Fruit fly (Drosophila melanogaster) whole organism, embryonic: ENCODE data around the gene pck.

ENCODE experiments used
- ATbp ChIP-seq: fragments of 200-800 bp; sonication (Bioruptor generic); optimal IDR thresholded peaks from 2 replicates; lab custom pipeline; 2017; ENCODE audit warnings: missing biosample characterization, mild to moderate bottlenecking, missing genetic modification characterization, missing genetic modification reagents
- Abd-B ChIP-seq: fragments of 200-800 bp; sonication (Bioruptor generic); optimal IDR thresholded peaks from 2 replicates; lab custom pipeline; 2018; ENCODE audit warnings: missing biosample characterization, mild to moderate bottlenecking, missing genetic modification characterization, moderate library complexity
- CG11456 ChIP-seq: fragments of 200-800 bp; sonication (Bioruptor generic); IDR thresholded peaks from 3 replicates; pipeline ENCODE4 v1.3.6; 2022; ENCODE audit warnings: missing biosample characterization, missing genetic modification characterization
- CG11723 ChIP-seq: fragments of 200-800 bp; sonication (Bioruptor generic); optimal IDR thresholded peaks from 2 replicates; lab custom pipeline; 2017; ENCODE audit warnings: missing biosample characterization, mild to moderate bottlenecking, missing genetic modification characterization
- CG1233 ChIP-seq: fragments of 200-800 bp; sonication (Bioruptor generic); optimal IDR thresholded peaks from 4 replicates; lab custom pipeline; 2018; ENCODE audit warnings: missing biosample characterization, mild to moderate bottlenecking, missing genetic modification characterization
- CG13123 ChIP-seq: fragments of 200-800 bp; sonication (Bioruptor generic); optimal IDR thresholded peaks from 2 replicates; lab custom pipeline; 2016; ENCODE audit warnings: missing biosample characterization, missing genetic modification characterization
- CG1602 ChIP-seq: fragments of 200-800 bp; sonication (Bioruptor generic); optimal IDR thresholded peaks from 3 replicates; lab custom pipeline; 2016; ENCODE audit warnings: missing biosample characterization, missing genetic modification characterization
- CG2889 ChIP-seq: fragments of 200-800 bp; sonication (Bioruptor generic); IDR thresholded peaks from 3 replicates; pipeline ENCODE4 v1.3.6; 2022; ENCODE audit warnings: missing biosample characterization, missing genetic modification characterization
- CG32767 ChIP-seq: fragments of 200-800 bp; sonication (Bioruptor generic); IDR thresholded peaks from 2 replicates; pipeline ENCODE4 v1.3.6; 2022; ENCODE audit warnings: missing biosample characterization, missing genetic modification characterization
- CG3847 ChIP-seq: fragments of 200-800 bp; sonication (Bioruptor generic); IDR thresholded peaks from 2 replicates; pipeline ENCODE4 v1.3.6; 2022; ENCODE audit warnings: missing biosample characterization, missing genetic modification characterization
- CG4282 ChIP-seq: fragments of 200-800 bp; sonication (Bioruptor generic); optimal IDR thresholded peaks from 2 replicates; lab custom pipeline; 2016; ENCODE audit warnings: missing biosample characterization, missing genetic modification characterization
- CG4404 ChIP-seq: fragments of 200-800 bp; sonication (Bioruptor generic); IDR thresholded peaks from 2 replicates; pipeline ENCODE4 v1.3.6; 2022; ENCODE audit warnings: missing biosample characterization, missing genetic modification characterization
- CG5953 ChIP-seq: fragments of 200-800 bp; sonication (Bioruptor generic); IDR thresholded peaks from 2 replicates; pipeline ENCODE4 v1.3.6; 2022; ENCODE audit warnings: missing biosample characterization, missing genetic modification characterization
- CG7357 ChIP-seq: fragments of 200-800 bp; sonication (Bioruptor generic); IDR thresholded peaks from 3 replicates; pipeline ENCODE4 v1.3.6; 2022; ENCODE audit warnings: missing biosample characterization, missing genetic modification characterization
- CG8478 ChIP-seq: fragments of >200 bp; optimal IDR thresholded peaks from 2 replicates; lab custom pipeline; 2018
- CG9437 ChIP-seq: fragments of 200-800 bp; sonication (Bioruptor generic); optimal IDR thresholded peaks from 2 replicates; lab custom pipeline; 2018; ENCODE audit warnings: missing biosample characterization, mild to moderate bottlenecking, missing genetic modification characterization
- CG9797 ChIP-seq: fragments of 200-800 bp; sonication (Bioruptor generic); optimal IDR thresholded peaks from 3 replicates; lab custom pipeline; 2018; ENCODE audit warnings: missing biosample characterization, mild to moderate bottlenecking, missing genetic modification characterization
- CG9817 ChIP-seq: fragments of 200-800 bp; sonication (Bioruptor generic); optimal IDR thresholded peaks from 2 replicates; lab custom pipeline; 2018; ENCODE audit warnings: missing biosample characterization, mild to moderate bottlenecking, missing genetic modification characterization, moderate library complexity
- Camta ChIP-seq: fragments of 200-800 bp; sonication (Bioruptor generic); optimal IDR thresholded peaks from 2 replicates; lab custom pipeline; 2016; ENCODE audit warnings: missing biosample characterization, missing genetic modification characterization
- Dip2 ChIP-seq: fragments of 200-800 bp; sonication (Bioruptor generic); IDR thresholded peaks from 2 replicates; pipeline ENCODE4 v1.3.6; 2022; ENCODE audit warnings: missing biosample characterization, missing genetic modification characterization
- Doc3 ChIP-seq: fragments of 200-800 bp; sonication (Bioruptor generic); IDR thresholded peaks from 3 replicates; pipeline ENCODE4 v1.3.6; 2022; ENCODE audit warnings: missing biosample characterization, missing genetic modification characterization; ENCODE audit not compliant: partially characterized antibody
- Drgx ChIP-seq: fragments of 200-800 bp; sonication (Bioruptor generic); IDR thresholded peaks from 2 replicates; pipeline ENCODE4 v1.3.6; 2022; ENCODE audit warnings: missing biosample characterization, missing genetic modification characterization
- Elba2 ChIP-seq: fragments of 200-800 bp; sonication (Bioruptor generic); optimal IDR thresholded peaks from 3 replicates; lab custom pipeline; 2016; ENCODE audit warnings: missing biosample characterization, missing genetic modification characterization
- HLH4C ChIP-seq: fragments of 200-800 bp; sonication (Bioruptor generic); IDR thresholded peaks from 3 replicates; pipeline ENCODE4 v1.3.6; 2022; ENCODE audit warnings: missing biosample characterization, missing genetic modification characterization; ENCODE audit not compliant: partially characterized antibody
- Hey ChIP-seq: fragments of 200-800 bp; sonication (Bioruptor generic); optimal IDR thresholded peaks from 3 replicates; lab custom pipeline; 2018; ENCODE audit warnings: missing biosample characterization, mild to moderate bottlenecking, missing genetic modification characterization
- Hr39 ChIP-seq: fragments of >200 bp; optimal IDR thresholded peaks from 2 replicates; lab custom pipeline; 2017
- Hr51 ChIP-seq, 2 experiments: fragments of 200-800 bp; sonication (Bioruptor generic); optimal IDR thresholded peaks; 2 replicates in 1 of 2; 3 replicates in 1 of 2; lab custom pipeline; 2016 to 2018; ENCODE audit warnings: missing biosample characterization in 2 of 2, missing genetic modification characterization in 2 of 2, mild to moderate bottlenecking in 1 of 2, moderate library complexity in 1 of 2
- MTF-1 ChIP-seq: fragments of 200-800 bp; sonication (Bioruptor generic); optimal IDR thresholded peaks from 2 replicates; lab custom pipeline; 2018; ENCODE audit warnings: missing biosample characterization, mild to moderate bottlenecking, missing genetic modification characterization, borderline replicate concordance
- Myb ChIP-seq: fragments of 200-800 bp; sonication (Bioruptor generic); optimal IDR thresholded peaks from 2 replicates; lab custom pipeline; 2016; ENCODE audit warnings: missing biosample characterization, missing genetic modification characterization
- Scr ChIP-seq: fragments of 200-800 bp; sonication (Bioruptor generic); IDR thresholded peaks from 2 replicates; pipeline ENCODE4 v1.3.6; 2022; ENCODE audit warnings: missing biosample characterization, missing genetic modification characterization; ENCODE audit not compliant: partially characterized antibody
- Sry-β ChIP-seq: fragments of 200-800 bp; sonication (Bioruptor generic); optimal IDR thresholded peaks from 2 replicates; lab custom pipeline; 2018; ENCODE audit warnings: missing biosample characterization, mild to moderate bottlenecking, missing genetic modification characterization, moderate library complexity
- Usf ChIP-seq: fragments of 200-800 bp; sonication (Bioruptor generic); optimal IDR thresholded peaks from 2 replicates; lab custom pipeline; 2017; ENCODE audit warnings: missing genotype, missing biosample characterization, missing genetic modification characterization
- YL-1 ChIP-seq: fragments of 200-800 bp; sonication (Bioruptor generic); optimal IDR thresholded peaks from 3 replicates; lab custom pipeline; 2017; ENCODE audit warnings: missing biosample characterization, mild to moderate bottlenecking, missing genetic modification characterization
- abd-A ChIP-seq: fragments of 200-800 bp; sonication (Bioruptor generic); optimal IDR thresholded peaks from 3 replicates; lab custom pipeline; 2019; ENCODE audit warnings: missing biosample characterization, mild to moderate bottlenecking, missing genetic modification characterization, moderate library complexity
- ac ChIP-seq: fragments of 200-800 bp; sonication (Bioruptor generic); optimal IDR thresholded peaks from 3 replicates; lab custom pipeline; 2017; ENCODE audit warnings: missing biosample characterization, mild to moderate bottlenecking, missing genetic modification characterization
- az2 ChIP-seq: fragments of 200-800 bp; sonication (Bioruptor generic); optimal IDR thresholded peaks from 3 replicates; lab custom pipeline; 2016; ENCODE audit warnings: missing biosample characterization, missing genetic modification characterization
- chn ChIP-seq: fragments of 200-800 bp; sonication (Bioruptor generic); optimal IDR thresholded peaks from 2 replicates; lab custom pipeline; 2016; ENCODE audit warnings: missing biosample characterization, missing genetic modification characterization
- croc ChIP-seq: fragments of 200-800 bp; sonication (Bioruptor generic); conservative IDR thresholded peaks from 3 replicates; pipeline ENCODE4 v1.3.6; 2022; ENCODE audit warnings: missing biosample characterization, missing genetic modification characterization
- ems ChIP-seq: fragments of 200-800 bp; sonication (Bioruptor generic); optimal IDR thresholded peaks from 3 replicates; lab custom pipeline; 2016; ENCODE audit warnings: missing biosample characterization, missing genetic modification characterization
- eve ChIP-seq, 2 experiments: fragments of >200 bp; optimal IDR thresholded peaks; 2 replicates each; lab custom pipeline; 2017; ENCODE audit warnings: missing biosample characterization in 2 of 2, missing genetic modification characterization in 2 of 2
- lov ChIP-seq, 2 experiments: fragments of 200-800 bp in 1 of 2; fragments of >200 bp in 1 of 2; sonication (Bioruptor generic) in 1 of 2; IDR thresholded peaks in 1 of 2; optimal IDR thresholded peaks in 1 of 2; 2 replicates in 1 of 2; 3 replicates in 1 of 2; pipeline versions ENCODE4 v1.3.6 to Lab custom; 2017 to 2022; ENCODE audit warnings: missing biosample characterization in 1 of 2, missing genetic modification characterization in 1 of 2
- nom ChIP-seq: fragments of 200-800 bp; sonication (Bioruptor generic); optimal IDR thresholded peaks from 2 replicates; lab custom pipeline; 2017; ENCODE audit warnings: missing biosample characterization, missing genetic modification characterization, mild to moderate bottlenecking, moderate library complexity, missing genetic modification reagents
- otp ChIP-seq: fragments of 200-800 bp; sonication (Bioruptor generic); IDR thresholded peaks from 3 replicates; pipeline ENCODE4, ENCODE4 v1.3.6; 2022; ENCODE audit warnings: missing biosample characterization, missing genetic modification characterization
- p53 ChIP-seq: fragments of 200-800 bp; sonication (Bioruptor generic); optimal IDR thresholded peaks from 2 replicates; lab custom pipeline; 2016; ENCODE audit warnings: missing biosample characterization, missing genetic modification characterization
- pros ChIP-seq: fragments of 200-800 bp; sonication (Bioruptor generic); optimal IDR thresholded peaks from 3 replicates; lab custom pipeline; 2019; ENCODE audit warnings: missing biosample characterization, mild to moderate bottlenecking, missing genetic modification characterization, moderate library complexity
- sob ChIP-seq: fragments of 200-800 bp; sonication (Bioruptor generic); IDR thresholded peaks from 2 replicates; pipeline ENCODE4 v1.3.6; 2022; ENCODE audit warnings: missing biosample characterization, missing genetic modification characterization
- stc ChIP-seq: fragments of 200-800 bp; sonication (Bioruptor generic); IDR thresholded peaks from 2 replicates; pipeline ENCODE4 v1.3.6; 2022; ENCODE audit warnings: missing biosample characterization, missing genetic modification characterization
- unpg ChIP-seq: fragments of 200-800 bp; sonication (Bioruptor generic); optimal IDR thresholded peaks from 3 replicates; lab custom pipeline; 2018; ENCODE audit warnings: missing biosample characterization, mild to moderate bottlenecking, missing genetic modification characterization, moderate library complexity
- usp ChIP-seq: fragments of >200 bp; optimal IDR thresholded peaks from 2 replicates; lab custom pipeline; 2017; ENCODE audit warnings: missing biosample characterization, missing genetic modification characterization
- wor ChIP-seq: fragments of 200-800 bp; sonication (Bioruptor generic); IDR thresholded peaks from 2 replicates; pipeline ENCODE4 v1.3.6; 2022; ENCODE audit warnings: missing biosample characterization, missing genetic modification characterization

The pck gene

DNA sequence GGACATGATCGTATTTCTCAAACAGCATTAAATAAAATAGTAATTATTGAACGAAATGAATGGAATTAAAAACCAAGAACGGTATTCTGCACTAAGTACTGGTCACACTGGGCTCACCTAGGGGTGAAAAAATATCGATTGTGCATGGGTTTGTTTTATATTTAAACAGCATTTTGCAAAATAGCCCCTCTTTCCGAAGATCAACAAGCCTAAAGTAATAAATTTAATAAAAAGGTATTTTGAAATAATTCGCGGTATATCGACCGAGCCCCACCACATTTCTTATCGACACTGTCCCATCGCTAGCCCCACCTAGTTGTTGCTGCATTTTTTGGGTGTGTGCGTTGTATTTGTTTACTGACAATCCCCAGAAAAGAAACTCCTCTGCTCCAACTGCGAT is at the start of gene pck:
Gene pck, plus strand, starts transcription at position 105 of the 400 bp plus-strand sequence.
- TF ChIP-seq Abd-B (GFP tag; lab: Kevin White, UChicago) = peak; percentile 38
- peak; percentile 34 for TF ChIP-seq Myb (GFP tag; lab: Kevin White, UChicago)
- TF ChIP-seq CG9817 (tag; lab: Kevin White, UChicago) = peak; percentile 36
- peak; percentile 37 for TF ChIP-seq ATbp (GFP tag; lab: Kevin White, UChicago)
- peak; percentile 54; the same call in 1 of the 2 replicates for TF ChIP-seq CG5953 (GFP tag; lab: Robert Waterston, UW)
- TF ChIP-seq stc (GFP tag; lab: Robert Waterston, UW) = peak; percentile 70; the same call in 1 of the 2 replicates
- no peak for TF ChIP-seq lov (optimal IDR thresholded peaks at IDR 0.05; lab: Kevin White, UChicago)
- TF ChIP-seq lov (GFP tag; IDR thresholded peaks at IDR 0.05; lab: Robert Waterston, UW) = peak; percentile 75; the same call in 1 of the 3 replicates
- peak; percentile 71 for TF ChIP-seq ems (GFP tag; lab: Kevin White, UChicago)
- TF ChIP-seq CG4404 = peak; percentile 42; the same call in 1 of the 2 replicates
- TF ChIP-seq CG7357 (GFP tag; lab: Robert Waterston, UW) = peak; percentile 20; the same call in 1 of the 3 replicates
- TF ChIP-seq CG9437 (GFP tag; lab: Kevin White, UChicago) = peak; percentile 45
- peak; percentile 52 for TF ChIP-seq CG13123
- TF ChIP-seq Hey = no peak
- TF ChIP-seq CG32767 (GFP tag; lab: Robert Waterston, UW) = peak; percentile 65
- 0 out of 3 replicates have a peak, but pooled peaks have one; percentile 61 for TF ChIP-seq CG2889 (GFP tag; lab: Robert Waterston, UW)
- no peak for TF ChIP-seq MTF-1 (GFP tag; lab: Kevin White, UChicago)
- no peak for TF ChIP-seq CG11456 (GFP tag; lab: Robert Waterston, UW)
- peak; percentile 35; the same call in 1 of the 3 replicates for TF ChIP-seq Doc3 (GFP tag; lab: Robert Waterston, UW)
- peak; percentile 63; the same call in 1 of the 2 replicates for TF ChIP-seq sob (GFP tag; lab: Robert Waterston, UW)
- TF ChIP-seq Drgx = peak; percentile 27; the same call in 1 of the 2 replicates
- TF ChIP-seq wor (GFP tag; lab: Robert Waterston, UW) = no peak
- TF ChIP-seq Scr (GFP tag; lab: Robert Waterston, UW) = peak; percentile 67
- peak; percentile 71 for TF ChIP-seq az2 (GFP tag; lab: Kevin White, UChicago)
- no peak for TF ChIP-seq Hr39
- peak; percentile 69 for TF ChIP-seq Camta (GFP tag; lab: Kevin White, UChicago)
- TF ChIP-seq unpg = peak; percentile 70
- no peak for TF ChIP-seq CG4282
- TF ChIP-seq CG1233 = no peak
- TF ChIP-seq croc = no peak
- TF ChIP-seq Dip2 (GFP tag; lab: Robert Waterston, UW) = no peak
- peak; percentile 56 to 67 for TF ChIP-seq Hr51 (GFP tag; optimal IDR thresholded peaks at IDR 0.05; lab: Kevin White, UChicago)
- TF ChIP-seq CG9797 (GFP tag; lab: Kevin White, UChicago) = peak; percentile 76
- TF ChIP-seq pros (GFP tag; lab: Kevin White, UChicago) = no peak
- no peak for TF ChIP-seq p53 (GFP tag; lab: Kevin White, UChicago)
- peak; percentile 83 for TF ChIP-seq chn
- no peak for TF ChIP-seq Usf (GFP tag; lab: Kevin White, UChicago)
- no peak for TF ChIP-seq usp (GFP tag; lab: Kevin White, UChicago)
- peak; percentile 84 for TF ChIP-seq YL-1 (GFP tag; lab: Kevin White, UChicago)
- TF ChIP-seq ac (GFP tag; lab: Kevin White, UChicago) = no peak
- 0 out of 2 replicates have a peak, but pooled peaks have one; percentile 26 for TF ChIP-seq CG3847 (GFP tag; lab: Robert Waterston, UW)
- TF ChIP-seq HLH4C (GFP tag; lab: Robert Waterston, UW) = peak; percentile 56; the same call in 2 of the 3 replicates
- no peak for TF ChIP-seq CG11723 (GFP tag; lab: Kevin White, UChicago)
- no peak for TF ChIP-seq Sry-β (GFP tag; lab: Kevin White, UChicago)
- TF ChIP-seq eve (GFP tag; optimal IDR thresholded peaks at IDR 0.05; lab: Kevin White, UChicago) = no peak
- no peak for TF ChIP-seq abd-A
- TF ChIP-seq Elba2 (GFP tag; lab: Kevin White, UChicago) = peak; percentile 50
- no peak for TF ChIP-seq otp (GFP tag; lab: Robert Waterston, UW)
- peak; percentile 13 for TF ChIP-seq nom (GFP tag; lab: Kevin White, UChicago)
- peak; percentile 59 for TF ChIP-seq CG1602 (GFP tag; lab: Kevin White, UChicago)
- TF ChIP-seq CG8478 (lab: Kevin White, UChicago) = no peak
